Worm (Caenorhabditis elegans) whole organism, L4 larva: ENCODE measurements around the gene H23N18.5.

ENCODE experiments used
- ZK546.5 ChIP-seq, 2 experiments: sonication (generic microtip); optimal IDR thresholded peaks; 2 replicates each; lab custom pipeline; 2017; ENCODE audit warnings: missing biosample characterization in 2 of 2, missing genetic modification characterization in 2 of 2
- ama-1 ChIP-seq: fragments of 150-350 bp; optimal IDR thresholded peaks from 2 replicates; lab custom pipeline; 2014; ENCODE audit warnings: inconsistent platforms, mixed read lengths
- ctbp-1 ChIP-seq: fragments of 200-800 bp; sonication (Bioruptor generic); IDR thresholded peaks from 2 replicates; pipeline ENCODE4 v1.3.6; 2022; ENCODE audit warnings: missing genetic modification reagents, missing genetic modification characterization, missing compliant biosample characterization
- ztf-7 ChIP-seq: fragments of 150-350 bp; optimal IDR thresholded peaks from 2 replicates; lab custom pipeline; 2014; ENCODE audit warnings: missing biosample characterization, missing genetic modification characterization

DNA sequence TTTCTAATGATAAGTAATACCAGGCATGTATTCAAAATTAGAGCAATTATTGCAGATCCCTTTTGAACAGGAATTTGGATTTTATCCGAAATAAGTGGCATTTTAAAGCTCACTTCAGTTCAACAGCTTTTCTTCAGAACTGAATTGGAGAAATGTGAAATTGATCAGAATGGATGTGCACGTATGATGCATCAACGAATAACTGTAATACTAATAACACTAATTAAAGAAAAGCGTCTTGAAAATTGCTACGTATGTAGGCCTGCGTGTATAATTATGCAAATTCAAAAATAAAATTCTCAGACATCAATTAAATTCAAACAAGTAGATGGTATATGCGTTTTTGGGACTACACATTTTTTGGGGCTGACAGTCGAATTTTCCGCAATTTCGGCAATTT, 17.7 kb upstream of the H23N18.5 start, which contains the start of gene str-205:
- TF ChIP-seq ztf-7 (tag; lab: Kevin White, UChicago): no peak
- no peak for TF ChIP-seq ZK546.5 (tag; optimal IDR thresholded peaks at IDR 0.05; lab: Kevin White, UChicago)
- TF ChIP-seq ama-1 (lab: Kevin White, UChicago): no peak
- TF ChIP-seq ctbp-1 (GFP tag; lab: Robert Waterston, UW): no peak
